Worm (Caenorhabditis elegans) whole organism, early embryonic: ENCODE results near the gene mog-2.

Source experiments
- B0310.2 ChIP-seq: sonication (generic microtip); optimal IDR thresholded peaks from 2 replicates; lab custom pipeline; 2016; ENCODE audit warnings: mild to moderate bottlenecking, missing genetic modification characterization, missing compliant biosample characterization
- F13C5.2 ChIP-seq: sonication (generic microtip); optimal IDR thresholded peaks from 2 replicates; lab custom pipeline; 2017; ENCODE audit warnings: mild to moderate bottlenecking, missing genetic modification characterization, inconsistent platforms, missing compliant biosample characterization
- aly-1 ChIP-seq: sonication (generic microtip); optimal IDR thresholded peaks from 2 replicates; lab custom pipeline; 2016; ENCODE audit warnings: missing genetic modification characterization, missing compliant biosample characterization
- ama-1 ChIP-seq: fragments of 150-350 bp; optimal IDR thresholded peaks from 2 replicates; lab custom pipeline; 2014
- ceh-13 ChIP-seq: fragments of 200-800 bp; sonication (Bioruptor generic); optimal IDR thresholded peaks from 2 replicates; lab custom pipeline; 2018; ENCODE audit warnings: mild to moderate bottlenecking, missing genetic modification characterization, missing compliant biosample characterization
- ceh-36 ChIP-seq: sonication (generic microtip); optimal IDR thresholded peaks from 2 replicates; lab custom pipeline; 2016; ENCODE audit warnings: missing genetic modification characterization, inconsistent platforms, missing compliant biosample characterization
- ets-7 ChIP-seq: sonication (generic microtip); optimal IDR thresholded peaks from 2 replicates; lab custom pipeline; 2016; ENCODE audit warnings: missing genotype, missing genetic modification characterization, missing compliant biosample characterization
- flt-1 ChIP-seq: fragments of 200-800 bp; sonication (Bioruptor generic); IDR thresholded peaks from 2 replicates; pipeline ENCODE4 v1.3.6; 2022; ENCODE audit warnings: missing genetic modification characterization, missing compliant biosample characterization
- hmg-4 ChIP-seq: fragments of 200-800 bp; sonication (Bioruptor generic); optimal IDR thresholded peaks from 2 replicates; lab custom pipeline; 2018; ENCODE audit warnings: mild to moderate bottlenecking, missing genetic modification characterization, missing compliant biosample characterization
- hnd-1 ChIP-seq: sonication (generic microtip); optimal IDR thresholded peaks from 2 replicates; lab custom pipeline; 2016; ENCODE audit warnings: missing genetic modification characterization, missing compliant biosample characterization
- scrt-1 ChIP-seq: fragments of 200-800 bp; sonication (Bioruptor generic); IDR thresholded peaks from 2 replicates; pipeline ENCODE4 v1.3.6; 2022; ENCODE audit warnings: missing genetic modification characterization, missing compliant biosample characterization
- sea-1 ChIP-seq: fragments of 200-800 bp; sonication (Bioruptor generic); conservative IDR thresholded peaks from 2 replicates; pipeline ENCODE4 v1.3.6; 2022; ENCODE audit warnings: missing genetic modification characterization, missing compliant biosample characterization
- tbx-11 ChIP-seq: fragments of 200-800 bp; sonication (Bioruptor generic); IDR thresholded peaks from 2 replicates; pipeline ENCODE4 v1.3.6; 2022; ENCODE audit warnings: missing genetic modification characterization, missing compliant biosample characterization

- TF ChIP-seq ama-1 = no peak
- no peak for TF ChIP-seq scrt-1 (GFP tag; lab: Robert Waterston, UW)
- no peak for TF ChIP-seq tbx-11 (GFP tag; lab: Robert Waterston, UW)
- TF ChIP-seq sea-1 (GFP tag; lab: Robert Waterston, UW) = no peak
- TF ChIP-seq ceh-13 (GFP tag; lab: Kevin White, UChicago) = no peak
- TF ChIP-seq ets-7 = no peak
- no peak for TF ChIP-seq aly-1 (tag; lab: Kevin White, UChicago)
- TF ChIP-seq ceh-36 (tag; lab: Kevin White, UChicago) = no peak
- TF ChIP-seq hnd-1 = no peak
- no peak for TF ChIP-seq B0310.2
- no peak for TF ChIP-seq F13C5.2 (tag; lab: Kevin White, UChicago)
- no peak for TF ChIP-seq hmg-4 (GFP tag; lab: Kevin White, UChicago)
- TF ChIP-seq flt-1 = no peak
These were observed 8.2 kb upstream of the mog-2 start, which contains the start of gene srw-40 for ce11 chrII:4316011-4316410.
